Fruit fly (Drosophila melanogaster) whole organism, embryonic: Measurements from ENCODE around the gene Ada1-2.

Source experiments
- ATbp ChIP-seq: fragments of 200-800 bp; sonication (Bioruptor generic); optimal IDR thresholded peaks from 2 replicates; lab custom pipeline; 2017; ENCODE audit warnings: missing biosample characterization, mild to moderate bottlenecking, missing genetic modification characterization, missing genetic modification reagents
- CG12071 ChIP-seq: fragments of 200-800 bp; sonication (Bioruptor generic); optimal IDR thresholded peaks from 3 replicates; lab custom pipeline; 2018; ENCODE audit warnings: missing biosample characterization, mild to moderate bottlenecking, missing genetic modification characterization
- CG12769 ChIP-seq: fragments of 200-800 bp; sonication (Bioruptor generic); optimal IDR thresholded peaks from 2 replicates; lab custom pipeline; 2019; ENCODE audit warnings: missing biosample characterization, mild to moderate bottlenecking, missing genetic modification characterization, moderate library complexity
- CG13287 ChIP-seq: fragments of 200-800 bp; sonication (Bioruptor generic); IDR thresholded peaks from 2 replicates; pipeline ENCODE4 v1.3.6; 2022; ENCODE audit warnings: missing biosample characterization, missing genetic modification characterization; ENCODE audit not compliant: partially characterized antibody
- CG13296 ChIP-seq: fragments of 200-800 bp; sonication (Bioruptor generic); optimal IDR thresholded peaks from 3 replicates; lab custom pipeline; 2018; ENCODE audit warnings: missing biosample characterization, mild to moderate bottlenecking, missing genetic modification characterization
- CG17359 ChIP-seq: fragments of 200-800 bp; sonication (Bioruptor generic); optimal IDR thresholded peaks from 3 replicates; lab custom pipeline; 2018; ENCODE audit warnings: missing biosample characterization, mild to moderate bottlenecking, missing genetic modification characterization, moderate library complexity
- CG17829 ChIP-seq: fragments of 200-800 bp; optimal IDR thresholded peaks from 2 replicates; lab custom pipeline; 2019; ENCODE audit warnings: missing biosample characterization, mild to moderate bottlenecking, missing genetic modification characterization, moderate library complexity
- CG18011 ChIP-seq: fragments of 200-800 bp; sonication (Bioruptor generic); optimal IDR thresholded peaks from 2 replicates; lab custom pipeline; 2017; ENCODE audit warnings: missing biosample characterization, missing genetic modification characterization, mild to moderate bottlenecking, moderate library complexity, missing genotype
- CG31388 ChIP-seq: fragments of 200-800 bp; sonication (Bioruptor generic); optimal IDR thresholded peaks from 2 replicates; lab custom pipeline; 2016; ENCODE audit warnings: missing biosample characterization, missing genetic modification characterization
- CG33213 ChIP-seq: fragments of 200-800 bp; sonication (Bioruptor generic); optimal IDR thresholded peaks from 3 replicates; lab custom pipeline; 2016; ENCODE audit warnings: missing biosample characterization, missing genetic modification characterization
- CG8290 ChIP-seq, 3 experiments: fragments of 200-800 bp; sonication (Bioruptor generic); optimal IDR thresholded peaks; 2 replicates each; lab custom pipeline; 2016 to 2019; ENCODE audit warnings: missing biosample characterization in 3 of 3, missing genetic modification characterization in 3 of 3, mild to moderate bottlenecking in 2 of 3, moderate library complexity in 1 of 3
- Dad ChIP-seq: fragments of 200-800 bp; sonication (Bioruptor generic); optimal IDR thresholded peaks from 3 replicates; lab custom pipeline; 2016; ENCODE audit warnings: missing biosample characterization, missing genetic modification characterization
- Dbx ChIP-seq: fragments of 200-800 bp; sonication (Bioruptor generic); IDR thresholded peaks from 3 replicates; pipeline ENCODE4 v1.3.6; 2022; ENCODE audit warnings: missing biosample characterization, missing genetic modification characterization
- Dek ChIP-seq: fragments of 200-800 bp; sonication (Bioruptor generic); optimal IDR thresholded peaks from 3 replicates; lab custom pipeline; 2019; ENCODE audit warnings: missing biosample characterization, mild to moderate bottlenecking, missing genetic modification characterization, moderate library complexity
- Dip3 ChIP-seq: fragments of 200-800 bp; sonication (Bioruptor generic); optimal IDR thresholded peaks from 3 replicates; lab custom pipeline; 2016; ENCODE audit warnings: missing biosample characterization, missing genetic modification characterization
- ERR ChIP-seq: fragments of 200-800 bp; sonication (Bioruptor generic); optimal IDR thresholded peaks from 2 replicates; lab custom pipeline; 2016; ENCODE audit warnings: missing biosample characterization, missing genetic modification characterization
- Gug ChIP-seq: fragments of 200-800 bp; sonication (Bioruptor generic); IDR thresholded peaks from 4 replicates; pipeline ENCODE4 v1.3.6; 2022; ENCODE audit warnings: missing biosample characterization, missing genetic modification characterization
- Hsf ChIP-seq: fragments of 200-800 bp; sonication (Bioruptor generic); optimal IDR thresholded peaks from 3 replicates; lab custom pipeline; 2016; ENCODE audit warnings: missing biosample characterization, missing genetic modification characterization
- Lhr ChIP-seq: fragments of 200-800 bp; sonication (Bioruptor generic); optimal IDR thresholded peaks from 3 replicates; lab custom pipeline; 2017; ENCODE audit warnings: mild to moderate bottlenecking, missing biosample characterization, missing genetic modification reagents, missing genetic modification characterization
- Meics ChIP-seq: fragments of 200-800 bp; sonication (Bioruptor generic); optimal IDR thresholded peaks from 2 replicates; lab custom pipeline; 2017; ENCODE audit warnings: missing biosample characterization, mild to moderate bottlenecking, missing genetic modification characterization
- Neu2 ChIP-seq: fragments of 200-800 bp; sonication (Bioruptor generic); optimal IDR thresholded peaks from 3 replicates; lab custom pipeline; 2016; ENCODE audit warnings: missing biosample characterization, missing genetic modification characterization, borderline replicate concordance
- Opbp ChIP-seq: fragments of 200-800 bp; sonication (Bioruptor generic); IDR thresholded peaks from 3 replicates; pipeline ENCODE4 v1.3.6; 2022; ENCODE audit warnings: missing biosample characterization, missing genetic modification characterization; ENCODE audit not compliant: partially characterized antibody
- PHDP ChIP-seq: fragments of 200-800 bp; sonication (Bioruptor generic); optimal IDR thresholded peaks from 3 replicates; lab custom pipeline; 2018; ENCODE audit warnings: missing biosample characterization, mild to moderate bottlenecking, missing genetic modification characterization, moderate library complexity
- Rfx ChIP-seq: fragments of 200-800 bp; sonication (Bioruptor generic); IDR thresholded peaks from 2 replicates; pipeline ENCODE4 v1.3.6; 2022; ENCODE audit warnings: missing biosample characterization, missing genetic modification characterization
- Spps ChIP-seq: fragments of 200-800 bp; sonication (Bioruptor generic); optimal IDR thresholded peaks from 2 replicates; lab custom pipeline; 2018; ENCODE audit warnings: missing biosample characterization, mild to moderate bottlenecking, missing genetic modification characterization
- Vsx1 ChIP-seq: fragments of 200-800 bp; sonication (Bioruptor generic); optimal IDR thresholded peaks from 2 replicates; lab custom pipeline; 2017; ENCODE audit warnings: missing biosample characterization, mild to moderate bottlenecking, missing genetic modification characterization, missing genetic modification reagents
- ac ChIP-seq: fragments of 200-800 bp; sonication (Bioruptor generic); optimal IDR thresholded peaks from 3 replicates; lab custom pipeline; 2017; ENCODE audit warnings: missing biosample characterization, mild to moderate bottlenecking, missing genetic modification characterization
- btn ChIP-seq: fragments of 200-800 bp; sonication (Bioruptor generic); optimal IDR thresholded peaks from 2 replicates; lab custom pipeline; 2016; ENCODE audit warnings: missing biosample characterization, missing genetic modification characterization
- cato ChIP-seq: fragments of 200-800 bp; sonication (Bioruptor generic); optimal IDR thresholded peaks from 2 replicates; lab custom pipeline; 2016; ENCODE audit warnings: missing biosample characterization, missing genetic modification characterization, borderline replicate concordance
- caup ChIP-seq: fragments of 200-800 bp; sonication (Bioruptor generic); optimal IDR thresholded peaks from 3 replicates; lab custom pipeline; 2017; ENCODE audit warnings: missing biosample characterization, mild to moderate bottlenecking, missing genetic modification characterization, moderate library complexity; ENCODE audit not compliant: severe bottlenecking
- chn ChIP-seq: fragments of 200-800 bp; sonication (Bioruptor generic); optimal IDR thresholded peaks from 2 replicates; lab custom pipeline; 2016; ENCODE audit warnings: missing biosample characterization, missing genetic modification characterization
- ewg ChIP-seq: fragments of 200-800 bp; sonication (Bioruptor generic); optimal IDR thresholded peaks from 3 replicates; lab custom pipeline; 2017; ENCODE audit warnings: mild to moderate bottlenecking, missing biosample characterization, missing genetic modification reagents, missing genetic modification characterization
- eyg ChIP-seq: fragments of 200-800 bp; sonication (Bioruptor generic); optimal IDR thresholded peaks from 3 replicates; lab custom pipeline; 2016; ENCODE audit warnings: missing biosample characterization, missing genetic modification characterization
- fd96Cb ChIP-seq: fragments of 200-800 bp; sonication (Bioruptor generic); optimal IDR thresholded peaks from 2 replicates; lab custom pipeline; 2018; ENCODE audit warnings: missing biosample characterization, mild to moderate bottlenecking, missing genetic modification characterization, moderate library complexity
- gt ChIP-seq: fragments of 200-800 bp; sonication (Bioruptor generic); IDR thresholded peaks from 2 replicates; pipeline ENCODE4 v1.3.6; 2022; ENCODE audit warnings: missing biosample characterization, missing genetic modification characterization
- hb ChIP-seq: fragments of 200-800 bp; sonication (Bioruptor generic); IDR thresholded peaks from 3 replicates; pipeline ENCODE4 v1.3.6; 2022; ENCODE audit warnings: missing biosample characterization, missing genetic modification characterization; ENCODE audit not compliant: partially characterized antibody
- lab ChIP-seq: fragments of 200-800 bp; sonication (Bioruptor generic); optimal IDR thresholded peaks from 3 replicates; lab custom pipeline; 2017; ENCODE audit warnings: missing biosample characterization, missing genetic modification characterization, mild to moderate bottlenecking, moderate library complexity, missing genetic modification reagents
- mirr ChIP-seq: fragments of 200-800 bp; sonication (Bioruptor generic); optimal IDR thresholded peaks from 3 replicates; lab custom pipeline; 2018; ENCODE audit warnings: missing biosample characterization, mild to moderate bottlenecking, missing genetic modification characterization
- org-1 ChIP-seq: fragments of 200-800 bp; sonication (Bioruptor generic); optimal IDR thresholded peaks from 2 replicates; lab custom pipeline; 2017; ENCODE audit warnings: missing biosample characterization, missing genetic modification characterization
- pho ChIP-seq: fragments of 200-800 bp; sonication (Bioruptor generic); optimal IDR thresholded peaks from 2 replicates; lab custom pipeline; 2016; ENCODE audit warnings: missing biosample characterization, missing genetic modification characterization
- schlank ChIP-seq: fragments of 200-800 bp; sonication (Bioruptor generic); optimal IDR thresholded peaks from 2 replicates; lab custom pipeline; 2018; ENCODE audit warnings: missing biosample characterization, mild to moderate bottlenecking, missing genetic modification characterization
- sr ChIP-seq: fragments of 200-800 bp; sonication (Bioruptor generic); IDR thresholded peaks from 3 replicates; pipeline ENCODE4 v1.3.6; 2022; ENCODE audit warnings: missing biosample characterization, missing genetic modification characterization
- tgo ChIP-seq: fragments of 200-800 bp; sonication (Bioruptor generic); IDR thresholded peaks from 3 replicates; pipeline ENCODE4 v1.3.6; 2022; ENCODE audit warnings: missing biosample characterization, missing genetic modification characterization
- tio ChIP-seq: fragments of 200-800 bp; sonication (Bioruptor generic); optimal IDR thresholded peaks from 2 replicates; lab custom pipeline; 2017; ENCODE audit warnings: missing biosample characterization, missing genetic modification characterization, inconsistent platforms
- trh ChIP-seq: fragments of 200-800 bp; sonication (Bioruptor generic); optimal IDR thresholded peaks from 2 replicates; lab custom pipeline; 2016; ENCODE audit warnings: missing biosample characterization, missing genetic modification characterization
- tx ChIP-seq: fragments of 200-800 bp; sonication (Bioruptor generic); optimal IDR thresholded peaks from 2 replicates; lab custom pipeline; 2016; ENCODE audit warnings: missing biosample characterization, missing genetic modification characterization
- unc-4 ChIP-seq: fragments of 200-800 bp; sonication (Bioruptor generic); IDR thresholded peaks from 2 replicates; pipeline ENCODE4 v1.3.6; 2022; ENCODE audit warnings: missing biosample characterization, missing genetic modification characterization; ENCODE audit not compliant: partially characterized antibody
- vvl ChIP-seq: fragments of 200-800 bp; sonication (Bioruptor generic); IDR thresholded peaks from 2 replicates; pipeline ENCODE4 v1.3.6; 2022; ENCODE audit warnings: missing biosample characterization, missing genetic modification characterization

Gene Ada1-2

DNA sequence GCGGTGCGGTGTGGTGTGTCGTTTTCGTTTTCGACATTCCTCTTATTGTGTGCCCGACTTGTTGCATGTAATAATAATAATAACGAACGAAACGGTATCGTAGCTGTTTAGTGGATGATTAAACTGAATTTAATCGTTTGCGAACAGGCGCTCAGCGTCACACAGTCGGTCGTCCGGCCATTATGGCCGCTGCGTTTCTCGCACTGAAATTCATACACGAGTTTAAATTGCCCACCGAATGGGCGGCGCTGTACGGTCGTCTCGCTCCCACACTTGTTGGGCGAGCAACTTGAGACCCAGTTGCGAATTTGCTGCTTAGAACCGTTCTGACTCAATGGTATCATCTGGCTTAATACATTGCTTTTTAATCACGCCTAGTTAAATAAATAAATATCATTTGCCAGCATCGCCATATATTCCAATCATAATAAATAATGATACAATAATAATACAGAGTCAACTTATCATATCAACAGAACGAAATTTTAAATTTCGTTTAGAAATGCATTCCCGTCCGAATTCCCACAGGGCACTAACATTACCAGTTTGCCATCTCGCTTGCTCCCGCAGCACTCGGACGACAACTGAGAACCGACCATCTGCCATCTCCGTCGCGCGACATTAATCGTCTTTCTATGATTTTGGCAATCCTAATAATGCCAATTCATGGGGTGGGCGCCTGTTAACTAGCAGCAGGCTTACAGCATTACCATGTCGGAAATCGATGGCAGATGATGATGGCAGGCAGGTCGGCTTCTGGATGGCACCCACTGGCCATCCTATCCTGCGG is 18.4 kb downstream of the Ada1-2 start (continued):
- TF ChIP-seq gt (GFP tag; lab: Robert Waterston, UW) (no peak), fd96Cb (tag; lab: Kevin White, UChicago) (peak; percentile 89), Rfx (no peak), trh (GFP tag; lab: Kevin White, UChicago) (peak; percentile 85), CG17829 (tag; lab: Kevin White, UChicago) (peak; percentile 91), CG33213 (GFP tag; lab: Kevin White, UChicago) (no peak), chn (GFP tag; lab: Kevin White, UChicago) (peak; percentile 29), CG13296 (GFP tag; lab: Kevin White, UChicago) (peak; percentile 94), hb (no peak), schlank (tag; lab: Kevin White, UChicago) (peak; percentile 89), ac (GFP tag; lab: Kevin White, UChicago) (peak; percentile 51), CG13287 (no peak), cato (peak; percentile 70), Opbp (GFP tag; lab: Robert Waterston, UW) (no peak), sr (GFP tag; lab: Robert Waterston, UW) (no peak), Vsx1 (GFP tag; lab: Kevin White, UChicago) (peak; percentile 92), Spps (tag; lab: Kevin White, UChicago) (peak; percentile 81), mirr (GFP tag; lab: Kevin White, UChicago) (peak; percentile 91), Neu2 (GFP tag; lab: Kevin White, UChicago) (no peak), lab (GFP tag; lab: Kevin White, UChicago) (peak; percentile 94), caup (GFP tag; lab: Kevin White, UChicago) (peak; percentile 86), CG12769 (peak; percentile 94), Dad (peak; percentile 68), unc-4 (GFP tag; lab: Robert Waterston, UW) (no peak), ATbp (peak; percentile 89), Gug (peak; percentile 84), Dip3 (peak; percentile 78), Dbx (no peak), tx (peak; percentile 72), vvl (GFP tag; lab: Robert Waterston, UW) (no peak), tgo (GFP tag; lab: Robert Waterston, UW) (no peak), CG12071 (GFP tag; lab: Kevin White, UChicago) (peak; percentile 76), CG17359 (tag; lab: Kevin White, UChicago) (peak; percentile 84), eyg (GFP tag; lab: Kevin White, UChicago) (no peak), btn (GFP tag; lab: Kevin White, UChicago) (no peak), Hsf (GFP tag; lab: Kevin White, UChicago) (peak; percentile 86), Dek (tag; lab: Kevin White, UChicago) (peak; percentile 93), ewg (GFP tag; lab: Kevin White, UChicago) (peak; percentile 80), pho (peak; percentile 90), CG8290 (GFP tag; optimal IDR thresholded peaks at IDR 0.05; lab: Kevin White, UChicago) (peak; percentile 89), CG8290 (tag; optimal IDR thresholded peaks at IDR 0.05; lab: Kevin White, UChicago) (peak in 1 of 2 experiments; percentile 90), CG31388 (GFP tag; lab: Kevin White, UChicago) (peak; percentile 43), Meics (GFP tag; lab: Kevin White, UChicago) (peak; percentile 95), CG18011 (peak; percentile 55), org-1 (GFP tag; lab: Kevin White, UChicago) (peak; percentile 92), PHDP (tag; lab: Kevin White, UChicago) (peak; percentile 93), Lhr (no peak), ERR (GFP tag; lab: Kevin White, UChicago) (no peak), tio (GFP tag; lab: Kevin White, UChicago) (no peak)
